Fruit fly (Drosophila melanogaster) whole organism, embryonic: ENCODE data around the gene CG8097.

Source experiments
- ATbp ChIP-seq: fragments of 200-800 bp; sonication (Bioruptor generic); optimal IDR thresholded peaks from 2 replicates; lab custom pipeline; 2017; ENCODE audit warnings: missing biosample characterization, mild to moderate bottlenecking, missing genetic modification characterization, missing genetic modification reagents
- Ada2b ChIP-seq: fragments of 200-800 bp; sonication (Bioruptor generic); IDR thresholded peaks from 2 replicates; pipeline ENCODE4 v1.3.6; 2022; ENCODE audit warnings: missing biosample characterization, missing genetic modification characterization
- Bgb ChIP-seq: fragments of 200-800 bp; sonication (Bioruptor generic); IDR thresholded peaks from 2 replicates; pipeline ENCODE4 v1.3.6; 2022; ENCODE audit warnings: missing biosample characterization, missing genetic modification characterization; ENCODE audit not compliant: partially characterized antibody
- Blimp-1 ChIP-seq: fragments of 200-800 bp; sonication (Bioruptor generic); optimal IDR thresholded peaks from 3 replicates; lab custom pipeline; 2018; ENCODE audit warnings: missing biosample characterization, missing genetic modification characterization, mild to moderate bottlenecking, moderate library complexity, missing genetic modification reagents
- BtbVII ChIP-seq: fragments of 200-800 bp; sonication (Bioruptor generic); optimal IDR thresholded peaks from 3 replicates; lab custom pipeline; 2017; ENCODE audit warnings: missing biosample characterization, mild to moderate bottlenecking, missing genetic modification characterization
- CG10274 ChIP-seq: fragments of 200-800 bp; sonication (Bioruptor generic); optimal IDR thresholded peaks from 3 replicates; lab custom pipeline; 2017; ENCODE audit warnings: missing biosample characterization, mild to moderate bottlenecking, missing genetic modification characterization
- CG10431 ChIP-seq: fragments of 200-800 bp; sonication (Bioruptor generic); optimal IDR thresholded peaks from 3 replicates; lab custom pipeline; 2018; ENCODE audit warnings: missing biosample characterization, mild to moderate bottlenecking, missing genetic modification characterization
- CG10979 ChIP-seq: fragments of 200-800 bp; sonication (Bioruptor generic); optimal IDR thresholded peaks from 2 replicates; lab custom pipeline; 2018; ENCODE audit warnings: missing biosample characterization, mild to moderate bottlenecking, missing genetic modification characterization, moderate library complexity
- CG11504 ChIP-seq: fragments of 200-800 bp; sonication (Bioruptor generic); optimal IDR thresholded peaks from 3 replicates; lab custom pipeline; 2019; ENCODE audit warnings: missing biosample characterization, mild to moderate bottlenecking, missing genetic modification characterization, moderate library complexity
- CG11560 ChIP-seq: fragments of 200-800 bp; sonication (Bioruptor generic); IDR thresholded peaks from 3 replicates; pipeline ENCODE4 v1.3.6; 2022; ENCODE audit warnings: missing biosample characterization, missing genetic modification characterization
- CG11696 ChIP-seq: fragments of 200-800 bp; sonication (Bioruptor generic); IDR thresholded peaks from 2 replicates; pipeline ENCODE4 v1.3.6; 2022; ENCODE audit warnings: missing biosample characterization, missing genetic modification characterization
- CG14667 ChIP-seq: fragments of 200-800 bp; sonication (Bioruptor generic); IDR thresholded peaks from 2 replicates; pipeline ENCODE4 v1.3.6; 2022; ENCODE audit warnings: missing biosample characterization, missing genetic modification characterization
- CG1529 ChIP-seq: fragments of 200-800 bp; sonication (Bioruptor generic); optimal IDR thresholded peaks from 3 replicates; lab custom pipeline; 2018; ENCODE audit warnings: missing biosample characterization, missing genetic modification characterization
- CG15479 ChIP-seq: fragments of 200-800 bp; sonication (Bioruptor generic); optimal IDR thresholded peaks from 3 replicates; lab custom pipeline; 2019; ENCODE audit warnings: missing biosample characterization, mild to moderate bottlenecking, missing genetic modification characterization, moderate library complexity
- CG2116 ChIP-seq: fragments of 200-800 bp; sonication (Bioruptor generic); optimal IDR thresholded peaks from 3 replicates; lab custom pipeline; 2018; ENCODE audit warnings: missing biosample characterization, mild to moderate bottlenecking, missing genetic modification characterization
- CG30431 ChIP-seq: fragments of 200-800 bp; sonication (Bioruptor generic); optimal IDR thresholded peaks from 2 replicates; lab custom pipeline; 2017; ENCODE audit warnings: missing biosample characterization, missing genetic modification characterization
- CG42726 ChIP-seq: fragments of 200-800 bp; sonication (Bioruptor generic); IDR thresholded peaks from 2 replicates; pipeline ENCODE4 v1.3.6; 2022; ENCODE audit warnings: missing biosample characterization, missing genetic modification characterization; ENCODE audit not compliant: partially characterized antibody
- CG4404 ChIP-seq: fragments of 200-800 bp; sonication (Bioruptor generic); IDR thresholded peaks from 2 replicates; pipeline ENCODE4 v1.3.6; 2022; ENCODE audit warnings: missing biosample characterization, missing genetic modification characterization
- CG4854 ChIP-seq: fragments of 200-800 bp; sonication (Bioruptor generic); optimal IDR thresholded peaks from 2 replicates; lab custom pipeline; 2016; ENCODE audit warnings: missing biosample characterization, missing genetic modification characterization, inconsistent platforms
- CG6254 ChIP-seq: fragments of 200-800 bp; sonication (Bioruptor generic); optimal IDR thresholded peaks from 3 replicates; lab custom pipeline; 2017; ENCODE audit warnings: mild to moderate bottlenecking, missing biosample characterization, missing genetic modification reagents, missing genetic modification characterization
- CG6689 ChIP-seq: fragments of 200-800 bp; sonication (Bioruptor generic); IDR thresholded peaks from 2 replicates; pipeline ENCODE4 v1.3.6; 2022; ENCODE audit warnings: missing biosample characterization, missing genetic modification characterization
- CG7556 ChIP-seq: fragments of 200-800 bp; sonication (Bioruptor generic); optimal IDR thresholded peaks from 2 replicates; lab custom pipeline; 2017; ENCODE audit warnings: missing biosample characterization, mild to moderate bottlenecking, missing genetic modification characterization
- CG8359 ChIP-seq: fragments of 200-800 bp; sonication (Bioruptor generic); optimal IDR thresholded peaks from 2 replicates; lab custom pipeline; 2017; ENCODE audit warnings: missing biosample characterization, mild to moderate bottlenecking, missing genetic modification characterization, borderline replicate concordance
- CrebB ChIP-seq: fragments of 200-800 bp; sonication (Bioruptor generic); optimal IDR thresholded peaks from 3 replicates; lab custom pipeline; 2018; ENCODE audit warnings: missing biosample characterization, mild to moderate bottlenecking, missing genetic modification characterization
- Ets97D ChIP-seq: fragments of 200-800 bp; sonication (Bioruptor generic); optimal IDR thresholded peaks from 3 replicates; lab custom pipeline; 2016; ENCODE audit warnings: missing biosample characterization, missing genetic modification characterization
- Gug ChIP-seq: fragments of 200-800 bp; sonication (Bioruptor generic); IDR thresholded peaks from 4 replicates; pipeline ENCODE4 v1.3.6; 2022; ENCODE audit warnings: missing biosample characterization, missing genetic modification characterization
- Hsf ChIP-seq: fragments of 200-800 bp; sonication (Bioruptor generic); optimal IDR thresholded peaks from 3 replicates; lab custom pipeline; 2016; ENCODE audit warnings: missing biosample characterization, missing genetic modification characterization
- Mad ChIP-seq: fragments of 200-800 bp; sonication (Bioruptor generic); optimal IDR thresholded peaks from 2 replicates; lab custom pipeline; 2016; ENCODE audit warnings: missing biosample characterization, missing genetic modification characterization
- NC2α ChIP-seq: fragments of 200-800 bp; sonication (Bioruptor generic); optimal IDR thresholded peaks from 2 replicates; lab custom pipeline; 2016; ENCODE audit warnings: missing biosample characterization, missing genetic modification characterization
- Xbp1 ChIP-seq: fragments of 200-800 bp; sonication (Bioruptor generic); optimal IDR thresholded peaks from 3 replicates; lab custom pipeline; 2016; ENCODE audit warnings: missing biosample characterization, mild to moderate bottlenecking, missing genetic modification characterization
- ac ChIP-seq: fragments of 200-800 bp; sonication (Bioruptor generic); optimal IDR thresholded peaks from 3 replicates; lab custom pipeline; 2017; ENCODE audit warnings: missing biosample characterization, mild to moderate bottlenecking, missing genetic modification characterization
- bsh ChIP-seq, 2 experiments: fragments of 200-800 bp; sonication (Bioruptor generic); optimal IDR thresholded peaks; 2 replicates each; lab custom pipeline; 2017 to 2018; ENCODE audit warnings: mild to moderate bottlenecking in 2 of 2, missing biosample characterization in 2 of 2, missing genetic modification characterization in 2 of 2, moderate library complexity in 1 of 2
- crc ChIP-seq: fragments of 200-800 bp; sonication (Bioruptor generic); optimal IDR thresholded peaks from 2 replicates; lab custom pipeline; 2016; ENCODE audit warnings: missing biosample characterization, missing genetic modification characterization
- crol ChIP-seq: fragments of 200-800 bp; sonication (Bioruptor generic); IDR thresholded peaks from 2 replicates; pipeline ENCODE4 v1.3.6; 2022; ENCODE audit warnings: missing biosample characterization, missing genetic modification characterization
- dmrt11E ChIP-seq: fragments of 200-800 bp; sonication (Bioruptor generic); optimal IDR thresholded peaks from 3 replicates; lab custom pipeline; 2018; ENCODE audit warnings: missing biosample characterization, mild to moderate bottlenecking, missing genetic modification characterization, moderate library complexity
- gem ChIP-seq: fragments of 200-800 bp; sonication (Bioruptor generic); optimal IDR thresholded peaks from 2 replicates; lab custom pipeline; 2019; ENCODE audit warnings: missing biosample characterization, mild to moderate bottlenecking, missing genetic modification characterization, moderate library complexity
- hb ChIP-seq: fragments of 200-800 bp; sonication (Bioruptor generic); IDR thresholded peaks from 3 replicates; pipeline ENCODE4 v1.3.6; 2022; ENCODE audit warnings: missing biosample characterization, missing genetic modification characterization; ENCODE audit not compliant: partially characterized antibody
- jigr1 ChIP-seq: fragments of 200-800 bp; sonication (Bioruptor generic); IDR thresholded peaks from 3 replicates; pipeline ENCODE4 v1.3.6; 2022; ENCODE audit warnings: missing biosample characterization, missing genetic modification characterization
- klu ChIP-seq: fragments of 200-800 bp; sonication (Bioruptor generic); IDR thresholded peaks from 2 replicates; pipeline ENCODE4 v1.3.6; 2022; ENCODE audit warnings: missing biosample characterization, missing genetic modification characterization
- lab ChIP-seq: fragments of 200-800 bp; sonication (Bioruptor generic); optimal IDR thresholded peaks from 3 replicates; lab custom pipeline; 2017; ENCODE audit warnings: missing biosample characterization, missing genetic modification characterization, mild to moderate bottlenecking, moderate library complexity, missing genetic modification reagents
- luna ChIP-seq: fragments of 200-800 bp; sonication (Bioruptor generic); optimal IDR thresholded peaks from 2 replicates; lab custom pipeline; 2016; ENCODE audit warnings: missing biosample characterization, missing genetic modification characterization
- nom ChIP-seq: fragments of 200-800 bp; sonication (Bioruptor generic); optimal IDR thresholded peaks from 2 replicates; lab custom pipeline; 2017; ENCODE audit warnings: missing biosample characterization, missing genetic modification characterization, mild to moderate bottlenecking, moderate library complexity, missing genetic modification reagents
- pzg ChIP-seq: fragments of 200-800 bp; sonication (Bioruptor generic); optimal IDR thresholded peaks from 3 replicates; lab custom pipeline; 2018; ENCODE audit warnings: missing biosample characterization, mild to moderate bottlenecking, missing genetic modification characterization, moderate library complexity
- ranshi ChIP-seq: fragments of 200-800 bp; sonication (Bioruptor generic); IDR thresholded peaks from 2 replicates; pipeline ENCODE4 v1.3.6; 2022; ENCODE audit warnings: missing biosample characterization, missing genetic modification characterization
- run ChIP-seq: fragments of 200-800 bp; sonication (Bioruptor generic); optimal IDR thresholded peaks from 3 replicates; lab custom pipeline; 2018; ENCODE audit warnings: missing biosample characterization, mild to moderate bottlenecking, missing genetic modification characterization
- sens ChIP-seq: fragments of 200-800 bp; sonication (Bioruptor generic); peaks from one replicate; lab custom pipeline; 2016; ENCODE audit warnings: missing biosample characterization, missing genetic modification characterization
- slou ChIP-seq: fragments of 200-800 bp; sonication (Bioruptor generic); optimal IDR thresholded peaks from 3 replicates; lab custom pipeline; 2016; ENCODE audit warnings: missing biosample characterization, missing genetic modification characterization
- unpg ChIP-seq: fragments of 200-800 bp; sonication (Bioruptor generic); optimal IDR thresholded peaks from 3 replicates; lab custom pipeline; 2018; ENCODE audit warnings: missing biosample characterization, mild to moderate bottlenecking, missing genetic modification characterization, moderate library complexity
- z ChIP-seq: fragments of 200-800 bp; sonication (Bioruptor generic); IDR thresholded peaks from 3 replicates; pipeline ENCODE4 v1.3.6; 2022; ENCODE audit warnings: missing biosample characterization, missing genetic modification characterization

CG8097 gene

DNA sequence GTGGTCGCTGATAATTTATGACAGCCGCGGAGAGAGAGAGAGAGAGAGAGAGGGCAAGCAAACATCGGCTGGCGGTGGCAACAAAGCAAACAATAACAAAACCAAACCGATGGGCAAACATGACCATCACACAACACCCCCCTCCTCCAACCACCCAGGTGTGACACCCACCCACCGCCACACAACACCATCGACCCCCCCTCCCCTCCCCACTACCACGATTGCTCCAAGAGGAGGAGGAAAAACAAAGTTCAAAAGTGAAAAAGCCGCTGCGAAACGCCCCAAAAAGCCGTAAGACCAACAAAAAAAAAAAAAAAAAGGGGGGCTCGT lies 36.6 kb downstream of the CG8097 start (continued):
- TF ChIP-seq run (tag; lab: Kevin White, UChicago) (peak; percentile 34), Mad (GFP tag; lab: Kevin White, UChicago) (no peak), ATbp (GFP tag; lab: Kevin White, UChicago) (peak; percentile 35), CG10979 (tag; lab: Kevin White, UChicago) (peak; percentile 16), BtbVII (GFP tag; lab: Kevin White, UChicago) (peak; percentile 23), CrebB (peak; percentile 1), Bgb (GFP tag; lab: Robert Waterston, UW) (no peak), crol (peak; percentile 79), CG6254 (GFP tag; lab: Kevin White, UChicago) (peak; percentile 30), ac (GFP tag; lab: Kevin White, UChicago) (no peak), NC2α (GFP tag; lab: Kevin White, UChicago) (no peak), Xbp1 (GFP tag; lab: Kevin White, UChicago) (no peak), unpg (GFP tag; lab: Kevin White, UChicago) (peak; percentile 18), CG7556 (GFP tag; lab: Kevin White, UChicago) (peak; percentile 0), z (GFP tag; lab: Robert Waterston, UW) (0 out of 3 replicates have a peak, but pooled peaks have one; percentile 41), CG1529 (GFP tag; lab: Kevin White, UChicago) (peak; percentile 8), CG11696 (GFP tag; lab: Robert Waterston, UW) (0 out of 2 replicates have a peak, but pooled peaks have one; percentile 5), dmrt11E (tag; lab: Kevin White, UChicago) (peak; percentile 2), Gug (GFP tag; lab: Robert Waterston, UW) (no peak), lab (peak; percentile 20), hb (GFP tag; lab: Robert Waterston, UW) (no peak)
- TF ChIP-seq, all 482 proteins: peak for 39

DNA sequence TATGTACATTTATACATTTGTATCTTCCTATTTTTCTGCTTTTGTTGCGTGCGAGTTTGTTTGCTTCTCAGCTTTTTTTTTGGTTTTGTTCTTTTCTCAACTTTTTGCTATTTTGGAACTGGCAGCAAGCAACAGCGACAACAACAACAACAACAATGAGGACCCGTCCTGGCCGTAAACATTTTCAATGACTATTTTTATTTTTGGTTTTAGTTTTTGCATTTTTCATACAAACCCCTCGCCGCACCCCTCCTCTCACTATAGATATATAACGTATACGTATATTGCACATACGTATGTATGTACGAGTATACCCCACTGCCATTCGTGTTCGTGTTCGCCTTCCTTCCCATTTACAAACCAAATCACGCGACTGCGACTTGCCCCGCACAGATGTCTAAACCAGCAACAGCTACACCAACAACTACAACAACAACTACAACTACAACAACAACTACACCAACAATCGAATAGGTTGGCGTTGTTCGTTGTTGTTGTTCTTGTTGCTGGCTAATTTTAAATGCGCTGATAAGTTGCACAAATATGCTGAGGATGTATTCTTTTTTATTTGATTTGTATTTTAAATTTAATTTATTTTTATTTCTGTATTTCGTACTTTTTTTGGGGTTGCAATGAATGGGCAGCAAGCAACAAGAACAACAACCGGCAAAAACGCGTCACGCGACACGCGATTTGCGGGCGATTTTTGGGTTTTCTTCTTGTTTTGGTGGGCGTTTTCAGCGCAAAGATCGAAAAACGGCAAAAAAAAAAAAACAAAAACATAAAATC lies 37.7 kb downstream of the CG8097 start:
- TF ChIP-seq CG4404 (no peak), CG14667 (GFP tag; lab: Robert Waterston, UW) (no peak), CG4854 (no peak), klu (GFP tag; lab: Robert Waterston, UW) (no peak), pzg (no peak), jigr1 (no peak), CG2116 (GFP tag; lab: Kevin White, UChicago) (no peak), gem (no peak), CG11560 (tag; lab: Robert Waterston, UW) (no peak), CG11504 (tag; lab: Kevin White, UChicago) (peak; percentile 26), CG42726 (GFP tag; lab: Robert Waterston, UW) (no peak), ranshi (GFP tag; lab: Robert Waterston, UW) (no peak), CG30431 (GFP tag; lab: Kevin White, UChicago) (no peak), CG8359 (GFP tag; lab: Kevin White, UChicago) (peak; percentile 94), Hsf (GFP tag; lab: Kevin White, UChicago) (no peak), Ada2b (GFP tag; lab: Robert Waterston, UW) (no peak), slou (GFP tag; lab: Kevin White, UChicago) (no peak), Ets97D (GFP tag; lab: Kevin White, UChicago) (no peak), sens (GFP tag; lab: Kevin White, UChicago) (no peak), luna (GFP tag; lab: Kevin White, UChicago) (no peak), Blimp-1 (GFP tag; lab: Kevin White, UChicago) (no peak), crc (GFP tag; lab: Kevin White, UChicago) (no peak), CG15479 (GFP tag; lab: Kevin White, UChicago) (no peak), nom (GFP tag; lab: Kevin White, UChicago) (peak; percentile 4), CG10274 (GFP tag; lab: Kevin White, UChicago) (no peak), CG10431 (no peak), CG6689 (no peak), bsh (GFP tag; optimal IDR thresholded peaks at IDR 0.05; lab: Kevin White, UChicago) (peak in 1 of 2 experiments; percentile 54)
